Worm (Caenorhabditis elegans): ENCODE results near the gene F56A8.3.

DNA sequence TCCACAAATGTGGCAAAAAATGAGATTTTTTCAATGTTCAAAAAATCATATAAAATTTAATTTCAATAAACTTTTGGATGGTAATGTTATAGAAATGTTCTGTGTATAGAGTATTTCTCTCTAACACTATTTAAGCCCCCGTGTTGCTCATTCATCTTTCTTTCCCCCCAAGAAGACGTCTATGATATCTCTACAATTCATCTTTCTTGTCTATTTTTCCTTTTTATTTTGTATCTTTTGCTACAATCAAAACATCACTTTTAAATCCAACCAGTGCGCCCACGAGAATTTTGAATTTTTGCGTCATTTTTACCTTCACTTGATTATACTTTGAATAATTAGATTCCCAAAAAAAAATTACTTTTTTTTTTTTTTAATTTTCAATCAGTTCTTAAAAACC is 16.1 kb downstream of the F56A8.3 start:
- no peak for TF ChIP-seq ZK185.1 (tag; optimal IDR thresholded peaks at IDR 0.05; ENCODE audit: poor library complexity, severe bottlenecking)
- TF ChIP-seq snpc-4 (GFP tag; optimal IDR thresholded peaks at IDR 0.05) = no peak
- no peak for TF ChIP-seq snpc-4 (tag; optimal IDR thresholded peaks at IDR 0.05)

All from whole organism, young adult.